Fruit fly (Drosophila melanogaster): ENCODE measurements around the gene CG11760.

CG11760 gene

dm6 chr3R:8731597-8732263 is 12.7 kb downstream of the CG11760 start, which contains the start of the genes M1BP and CG8202 (continued):
- TF ChIP-seq caup (GFP tag; optimal IDR thresholded peaks at IDR 0.05; ENCODE audit: severe bottlenecking) (peak; percentile 88), ap (GFP tag; IDR thresholded peaks at IDR 0.05) (peak; percentile 47; the same call in 1 of the 2 replicates), jumu (GFP tag; optimal IDR thresholded peaks at IDR 0.05) (peak; percentile 7), CG7839 (tag; optimal IDR thresholded peaks at IDR 0.05) (peak; percentile 94), hbn (GFP tag; IDR thresholded peaks at IDR 0.05; ENCODE audit: partially characterized antibody) (no peak), Oaz (GFP tag; IDR thresholded peaks at IDR 0.05) (no peak), CG6791 (GFP tag; IDR thresholded peaks at IDR 0.05; ENCODE audit: partially characterized antibody) (no peak), bab2 (GFP tag; optimal IDR thresholded peaks at IDR 0.05) (peak; percentile 55), CG1233 (GFP tag; optimal IDR thresholded peaks at IDR 0.05) (peak; percentile 96), ssp (GFP tag; IDR thresholded peaks at IDR 0.05) (peak; percentile 56; the same call in 1 of the 2 replicates), CG2120 (GFP tag; optimal IDR thresholded peaks at IDR 0.05) (peak; percentile 82), crc (GFP tag; optimal IDR thresholded peaks at IDR 0.05) (no peak), Mrtf (GFP tag; IDR thresholded peaks at IDR 0.05) (peak; percentile 74; the same call in 2 of the 3 replicates), croc (GFP tag; conservative IDR thresholded peaks at IDR 0.05) (peak; percentile 66; the same call in 1 of the 3 replicates), CG2875 (GFP tag; optimal IDR thresholded peaks at IDR 0.05) (peak; percentile 76), CG4282 (GFP tag; optimal IDR thresholded peaks at IDR 0.05) (no peak), Doc2 (GFP tag; IDR thresholded peaks at IDR 0.05) (peak; percentile 34; the same call in 1 of the 2 replicates), Dek (tag; optimal IDR thresholded peaks at IDR 0.05) (no peak), Camta (GFP tag; optimal IDR thresholded peaks at IDR 0.05) (peak; percentile 6), sisA (GFP tag; IDR thresholded peaks at IDR 0.05) (peak; percentile 76), Bgb (GFP tag; IDR thresholded peaks at IDR 0.05; ENCODE audit: partially characterized antibody) (no peak), CHES-1-like (GFP tag; optimal IDR thresholded peaks at IDR 0.05) (peak; percentile 27), Nf-YB (GFP tag; optimal IDR thresholded peaks at IDR 0.05) (peak; percentile 85), nau (GFP tag; optimal IDR thresholded peaks at IDR 0.05) (no peak), CG12391 (tag; optimal IDR thresholded peaks at IDR 0.05) (peak; percentile 95), CG32767 (GFP tag; IDR thresholded peaks at IDR 0.05) (peak; percentile 64; the same call in 1 of the 2 replicates), Lhr (GFP tag; optimal IDR thresholded peaks at IDR 0.05) (peak; percentile 18), CG15514 (GFP tag; optimal IDR thresholded peaks at IDR 0.05) (peak; percentile 56), Dad (GFP tag; optimal IDR thresholded peaks at IDR 0.05) (peak; percentile 43), B-H2 (GFP tag; optimal IDR thresholded peaks at IDR 0.05) (peak; percentile 93), CG34376 (GFP tag; optimal IDR thresholded peaks at IDR 0.05) (peak; percentile 47), Ravus (GFP tag; IDR thresholded peaks at IDR 0.05) (no peak; the same call in 1 of the 2 replicates), Dbx (GFP tag; IDR thresholded peaks at IDR 0.05) (peak; percentile 82; the same call in 2 of the 3 replicates), sob (GFP tag; IDR thresholded peaks at IDR 0.05) (peak; percentile 57; the same call in 1 of the 2 replicates), CG4707 (GFP tag; optimal IDR thresholded peaks at IDR 0.05) (peak; percentile 13), tgo (GFP tag; IDR thresholded peaks at IDR 0.05) (peak; percentile 83), lov (optimal IDR thresholded peaks at IDR 0.05) (no peak), lov (GFP tag; IDR thresholded peaks at IDR 0.05) (no peak), CG5180 (GFP tag; optimal IDR thresholded peaks at IDR 0.05) (no peak), CG6175 (GFP tag; IDR thresholded peaks at IDR 0.05) (0 out of 3 replicates have a peak, but pooled peaks have one; percentile 63), lbe (GFP tag; optimal IDR thresholded peaks at IDR 0.05) (peak; percentile 78), en (GFP tag; optimal IDR thresholded peaks at IDR 0.05) (no peak), CG8478 (optimal IDR thresholded peaks at IDR 0.05) (no peak), odd (GFP tag; optimal IDR thresholded peaks at IDR 0.05) (peak; percentile 92), dimm (GFP tag; IDR thresholded peaks at IDR 0.05) (0 out of 2 replicates have a peak, but pooled peaks have one; percentile 37), Poxn (GFP tag; IDR thresholded peaks at IDR 0.05) (no peak), CG3995 (GFP tag; optimal IDR thresholded peaks at IDR 0.05) (no peak), CG12155 (GFP tag; optimal IDR thresholded peaks at IDR 0.05) (peak; percentile 78), Hmr (GFP tag; optimal IDR thresholded peaks at IDR 0.05) (no peak)
